Fruit fly (Drosophila melanogaster): Measurements from ENCODE around the gene CG42446.

Gene CG42446

DNA sequence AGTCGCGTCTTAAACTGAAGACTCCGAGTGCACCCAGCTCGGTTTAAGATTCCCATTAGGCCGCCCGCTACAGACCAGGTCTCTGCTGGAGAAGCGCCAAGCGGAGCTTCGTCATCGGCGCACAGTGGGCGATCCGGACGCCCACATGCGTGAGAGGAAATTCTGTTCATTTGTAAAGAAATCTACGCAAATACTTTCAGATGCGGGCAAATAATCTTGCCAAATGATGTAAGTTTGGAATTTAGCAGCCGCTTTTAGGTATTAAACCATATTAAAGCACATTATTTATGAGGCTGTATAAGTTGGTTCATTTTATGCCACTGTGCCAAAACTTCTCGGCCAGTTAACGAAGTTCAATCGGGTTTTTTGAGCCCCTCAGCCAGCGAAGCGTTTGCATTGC lies 8.4 kb upstream of the CG42446 start, which contains the start of gene js (continued):
- TF ChIP-seq ap (GFP tag; IDR thresholded peaks at IDR 0.05) (0 out of 2 replicates have a peak, but pooled peaks have one; percentile 11), tgo (GFP tag; IDR thresholded peaks at IDR 0.05) (0 out of 3 replicates have a peak, but pooled peaks have one; percentile 23), crol (GFP tag; IDR thresholded peaks at IDR 0.05) (no peak), CG3407 (GFP tag; optimal IDR thresholded peaks at IDR 0.05) (no peak), BEAF-32 (GFP tag; optimal IDR thresholded peaks at IDR 0.05) (no peak), tio (GFP tag; optimal IDR thresholded peaks at IDR 0.05) (peak; percentile 6), dm (GFP tag; optimal IDR thresholded peaks at IDR 0.05) (no peak), Drgx (GFP tag; IDR thresholded peaks at IDR 0.05) (peak; percentile 76), HLH3B (GFP tag; IDR thresholded peaks at IDR 0.05) (peak; percentile 26; the same call in 1 of the 2 replicates), Ssrp (tag; optimal IDR thresholded peaks at IDR 0.05) (no peak), Ada2b (GFP tag; IDR thresholded peaks at IDR 0.05) (0 out of 2 replicates have a peak, but pooled peaks have one; percentile 23), dysf (GFP tag; IDR thresholded peaks at IDR 0.05) (0 out of 3 replicates have a peak, but pooled peaks have one; percentile 15), CG1832 (GFP tag; optimal IDR thresholded peaks at IDR 0.05) (no peak), Sox102F (GFP tag; optimal IDR thresholded peaks at IDR 0.05) (peak; percentile 14), sens (GFP tag) (peak; percentile 49), NfI (GFP tag; optimal IDR thresholded peaks at IDR 0.05) (peak; percentile 42), CG13296 (GFP tag; optimal IDR thresholded peaks at IDR 0.05) (peak; percentile 20), Asciz (GFP tag; optimal IDR thresholded peaks at IDR 0.05) (no peak), CG1233 (GFP tag; optimal IDR thresholded peaks at IDR 0.05) (no peak), ttk (GFP tag; IDR thresholded peaks at IDR 0.05) (no peak), shn (GFP tag; optimal IDR thresholded peaks at IDR 0.05) (peak; percentile 9), CG15073 (GFP tag; optimal IDR thresholded peaks at IDR 0.05) (no peak), Meics (GFP tag; optimal IDR thresholded peaks at IDR 0.05) (peak; percentile 10), Xrp1 (GFP tag; IDR thresholded peaks at IDR 0.05) (peak; percentile 16; the same call in 1 of the 2 replicates), CG2199 (GFP tag; IDR thresholded peaks at IDR 0.05) (no peak), CG17829 (tag; optimal IDR thresholded peaks at IDR 0.05) (no peak), ems (GFP tag; optimal IDR thresholded peaks at IDR 0.05) (no peak), Oli (tag; optimal IDR thresholded peaks at IDR 0.05) (peak; percentile 43), Scr (GFP tag; IDR thresholded peaks at IDR 0.05; ENCODE audit: partially characterized antibody) (no peak), Xbp1 (GFP tag; optimal IDR thresholded peaks at IDR 0.05) (peak; percentile 26), bcd (GFP tag; optimal IDR thresholded peaks at IDR 0.05) (peak; percentile 8), CG11093 (GFP tag; IDR thresholded peaks at IDR 0.05) (no peak), CG12391 (tag; optimal IDR thresholded peaks at IDR 0.05) (peak; percentile 7), CG14050 (GFP tag; IDR thresholded peaks at IDR 0.05) (peak; percentile 20; the same call in 1 of the 3 replicates), Ets65A (GFP tag) (peak; percentile 27), CG13123 (GFP tag; optimal IDR thresholded peaks at IDR 0.05) (no peak), pan (optimal IDR thresholded peaks at IDR 0.05) (no peak), pan (GFP tag; optimal IDR thresholded peaks at IDR 0.05 in 1 of 2, IDR thresholded peaks at IDR 0.05 in 1 of 2) (peak in 1 of 2 experiments; percentile 9), CTCF (GFP tag; optimal IDR thresholded peaks at IDR 0.05) (no peak), CG31224 (GFP tag; IDR thresholded peaks at IDR 0.05) (no peak), CG3847 (GFP tag; IDR thresholded peaks at IDR 0.05) (peak; percentile 30; the same call in 1 of the 2 replicates), sisA (GFP tag; IDR thresholded peaks at IDR 0.05) (0 out of 2 replicates have a peak, but pooled peaks have one; percentile 9), CG11504 (tag; optimal IDR thresholded peaks at IDR 0.05) (peak; percentile 57), CG4707 (GFP tag; optimal IDR thresholded peaks at IDR 0.05) (peak; percentile 25), CoRest (tag; optimal IDR thresholded peaks at IDR 0.05) (peak; percentile 11), chinmo (GFP tag; IDR thresholded peaks at IDR 0.05; ENCODE audit: partially characterized antibody) (0 out of 4 replicates have a peak, but pooled peaks have one; percentile 15), CG11696 (GFP tag; IDR thresholded peaks at IDR 0.05) (0 out of 2 replicates have a peak, but pooled peaks have one; percentile 34), CG18764 (GFP tag; optimal IDR thresholded peaks at IDR 0.05) (no peak), seq (GFP tag; IDR thresholded peaks at IDR 0.05) (no peak), CG13424 (tag; optimal IDR thresholded peaks at IDR 0.05) (peak; percentile 42), Antp (GFP tag; optimal IDR thresholded peaks at IDR 0.05) (no peak), Sry-β (GFP tag; optimal IDR thresholded peaks at IDR 0.05) (no peak)
